Comparison of ENCODE assay signal across 5 fruit fly cellular contexts in the genomic region with DNA sequence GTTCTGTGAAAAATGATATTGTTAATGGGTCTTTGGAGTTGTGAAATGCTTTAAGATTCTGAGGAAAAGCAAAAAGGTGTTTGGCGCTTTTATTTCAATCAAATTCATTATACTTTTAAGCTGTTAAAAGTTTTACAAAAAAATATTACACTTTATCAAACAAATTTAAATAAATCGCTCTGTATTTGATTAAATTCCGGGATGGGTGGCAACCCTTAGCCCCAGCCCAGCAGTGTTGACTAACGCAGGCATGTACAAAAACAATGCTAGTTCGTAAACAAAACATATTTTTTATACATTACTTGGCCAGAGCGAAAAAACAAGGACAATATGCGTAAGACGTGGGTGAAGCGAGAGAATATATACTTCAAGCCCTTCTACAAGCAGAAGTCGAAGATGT.
TF ChIP-seq lines count a peak whose summit lies in the region.

A gene (plus strand): TSS at position 228 of the 400 bp plus-strand sequence.

- peak; percentile 12 for TF ChIP-seq CTCF in whole organism, embryonic (GFP tag; optimal IDR thresholded peaks at IDR 0.05; lab: Kevin White, UChicago)

TF ChIP-seq in whole organism, adult, 20 proteins besides CTCF, POLR2A, EP300 and RAD21 (continues in another document):
- no peak for TF ChIP-seq kay (GFP tag; lab: Kevin White, UChicago; ENCODE audit: borderline replicate concordance)
- TF ChIP-seq Mnt (GFP tag; optimal IDR thresholded peaks at IDR 0.05; lab: Kevin White, UChicago) = peak; percentile 76
- TF ChIP-seq CG5204 (GFP tag; optimal IDR thresholded peaks at IDR 0.05; lab: Kevin White, UChicago) = no peak
- peak; percentile 37 for TF ChIP-seq cic (GFP tag; optimal IDR thresholded peaks at IDR 0.05; lab: Kevin White, UChicago)
- peak; percentile 84 for TF ChIP-seq CG12768 (GFP tag; optimal IDR thresholded peaks at IDR 0.05; lab: Kevin White, UChicago)
- TF ChIP-seq CG1620 (GFP tag; optimal IDR thresholded peaks at IDR 0.05; lab: Kevin White, UChicago) = peak; percentile 71
- TF ChIP-seq Hr96 (GFP tag; optimal IDR thresholded peaks at IDR 0.05; lab: Kevin White, UChicago) = peak; percentile 80
- TF ChIP-seq CG33017 (tag; optimal IDR thresholded peaks at IDR 0.05; lab: Kevin White, UChicago) = peak; percentile 73
- peak; percentile 95 for TF ChIP-seq CG14711 (tag; optimal IDR thresholded peaks at IDR 0.05; lab: Kevin White, UChicago)
- peak; percentile 81 for TF ChIP-seq CG7101 (tag; optimal IDR thresholded peaks at IDR 0.05; lab: Kevin White, UChicago)
- no peak for TF ChIP-seq ovo (GFP tag; optimal IDR thresholded peaks at IDR 0.05; lab: Kevin White, UChicago)
- no peak for TF ChIP-seq cnc (optimal IDR thresholded peaks at IDR 0.05; lab: Kevin White, UChicago)
- peak; percentile 80 for TF ChIP-seq bab1 (GFP tag; optimal IDR thresholded peaks at IDR 0.05; lab: Kevin White, UChicago)
- TF ChIP-seq tj (GFP tag; optimal IDR thresholded peaks at IDR 0.05; lab: Kevin White, UChicago) = peak; percentile 49
- peak; percentile 80 for TF ChIP-seq CG11617 (GFP tag; optimal IDR thresholded peaks at IDR 0.05; lab: Kevin White, UChicago)
- TF ChIP-seq CG7045 (GFP tag; optimal IDR thresholded peaks at IDR 0.05; lab: Kevin White, UChicago) = peak; percentile 66
- peak; percentile 61 for TF ChIP-seq pad (GFP tag; optimal IDR thresholded peaks at IDR 0.05; lab: Kevin White, UChicago)

TF ChIP-seq in whole organism, embryonic, 481 proteins besides CTCF, POLR2A, EP300 and RAD21 (continues in another document):
- TF ChIP-seq bcd (GFP tag; optimal IDR thresholded peaks at IDR 0.05; lab: Kevin White, UChicago) (peak; percentile 36), gsb (GFP tag; IDR thresholded peaks at IDR 0.05; lab: Robert Waterston, UW) (no peak), Dip2 (GFP tag; IDR thresholded peaks at IDR 0.05; lab: Robert Waterston, UW) (no peak), chif (GFP tag; optimal IDR thresholded peaks at IDR 0.05; lab: Kevin White, UChicago) (peak; percentile 49 to 61), Lhr (GFP tag; optimal IDR thresholded peaks at IDR 0.05; lab: Kevin White, UChicago) (peak; percentile 19), CG7786 (GFP tag; optimal IDR thresholded peaks at IDR 0.05; lab: Kevin White, UChicago) (peak; percentile 53), CG1602 (GFP tag; optimal IDR thresholded peaks at IDR 0.05; lab: Kevin White, UChicago) (peak; percentile 30), Elba2 (GFP tag; optimal IDR thresholded peaks at IDR 0.05; lab: Kevin White, UChicago) (no peak), CG11723 (GFP tag; optimal IDR thresholded peaks at IDR 0.05; lab: Kevin White, UChicago) (no peak), klu (GFP tag; IDR thresholded peaks at IDR 0.05; lab: Robert Waterston, UW) (no peak), kah (GFP tag; optimal IDR thresholded peaks at IDR 0.05; lab: Kevin White, UChicago) (peak; percentile 56), CG15601 (tag; optimal IDR thresholded peaks at IDR 0.05; lab: Kevin White, UChicago) (peak; percentile 45), CG15479 (GFP tag; optimal IDR thresholded peaks at IDR 0.05; lab: Kevin White, UChicago) (no peak), HLH4C (GFP tag; IDR thresholded peaks at IDR 0.05; lab: Robert Waterston, UW; ENCODE audit: partially characterized antibody) (no peak), dpn (GFP tag; optimal IDR thresholded peaks at IDR 0.05; lab: Kevin White, UChicago) (peak; percentile 65 to 66), CG12391 (tag; optimal IDR thresholded peaks at IDR 0.05; lab: Kevin White, UChicago) (peak; percentile 77), Eip74EF (GFP tag; optimal IDR thresholded peaks at IDR 0.05; lab: Kevin White, UChicago) (peak in 1 of 2 experiments; percentile 27), run (tag; optimal IDR thresholded peaks at IDR 0.05; lab: Kevin White, UChicago) (no peak)

TF ChIP-seq in whole organism, prepupa, 60 proteins besides CTCF, POLR2A, EP300 and RAD21 (continues in another document):
- peak; percentile 67 for TF ChIP-seq OdsH (GFP tag; optimal IDR thresholded peaks at IDR 0.05; lab: Kevin White, UChicago)
- TF ChIP-seq CG6163 (GFP tag; IDR thresholded peaks at IDR 0.05; lab: Robert Waterston, UW) = peak; percentile 54; the same call in 2 of the 3 replicates
- peak; percentile 23 for TF ChIP-seq net (GFP tag; optimal IDR thresholded peaks at IDR 0.05; lab: Kevin White, UChicago)
- TF ChIP-seq svp (GFP tag; lab: Kevin White, UChicago) = peak; percentile 82
- peak; percentile 59 for TF ChIP-seq CG15336 (GFP tag; IDR thresholded peaks at IDR 0.05; lab: Robert Waterston, UW)
- TF ChIP-seq Sox102F (GFP tag; optimal IDR thresholded peaks at IDR 0.05; lab: Kevin White, UChicago) = no peak
- TF ChIP-seq spab (GFP tag; optimal IDR thresholded peaks at IDR 0.05; lab: Kevin White, UChicago) = no peak
- TF ChIP-seq CG8119 (GFP tag; IDR thresholded peaks at IDR 0.05; lab: Robert Waterston, UW) = peak; percentile 33; the same call in 1 of the 3 replicates
- peak; percentile 80 for TF ChIP-seq lz (GFP tag; optimal IDR thresholded peaks at IDR 0.05; lab: Kevin White, UChicago)
- TF ChIP-seq CG32006 (GFP tag; optimal IDR thresholded peaks at IDR 0.05; lab: Kevin White, UChicago) = peak; percentile 43
- TF ChIP-seq dac (GFP tag; optimal IDR thresholded peaks at IDR 0.05; lab: Kevin White, UChicago) = no peak
- no peak for TF ChIP-seq Gug (GFP tag; IDR thresholded peaks at IDR 0.05; lab: Robert Waterston, UW)
- peak; percentile 54 for TF ChIP-seq Ets21C (GFP tag; optimal IDR thresholded peaks at IDR 0.05; lab: Kevin White, UChicago)
- TF ChIP-seq Ets96B (tag; optimal IDR thresholded peaks at IDR 0.05; lab: Kevin White, UChicago) = peak; percentile 51
- peak; percentile 79 for TF ChIP-seq esn (GFP tag; optimal IDR thresholded peaks at IDR 0.05; lab: Kevin White, UChicago)
- no peak for TF ChIP-seq CG1621 (tag; optimal IDR thresholded peaks at IDR 0.05; lab: Kevin White, UChicago)
- peak; percentile 79 for TF ChIP-seq Sox14 (GFP tag; optimal IDR thresholded peaks at IDR 0.05; lab: Kevin White, UChicago)
- no peak for TF ChIP-seq CG4318 (GFP tag; optimal IDR thresholded peaks at IDR 0.05; lab: Kevin White, UChicago)

TF ChIP-seq in whole organism, pupa, 21 proteins besides CTCF, POLR2A, EP300 and RAD21 (continues in another document):
- TF ChIP-seq CG8301 (tag; optimal IDR thresholded peaks at IDR 0.05; lab: Kevin White, UChicago) (peak; percentile 28), CG14655 (GFP tag; optimal IDR thresholded peaks at IDR 0.05; lab: Kevin White, UChicago) (no peak), CG13204 (GFP tag; optimal IDR thresholded peaks at IDR 0.05; lab: Kevin White, UChicago) (no peak), fd96Ca (GFP tag; IDR thresholded peaks at IDR 0.05; lab: Robert Waterston, UW) (peak; percentile 40; the same call in 1 of the 3 replicates), CG32121 (GFP tag; IDR thresholded peaks at IDR 0.05; lab: Robert Waterston, UW) (peak; percentile 66; the same call in 1 of the 2 replicates), CG34367 (tag; optimal IDR thresholded peaks at IDR 0.05; lab: Kevin White, UChicago) (peak; percentile 17), CG15710 (tag; optimal IDR thresholded peaks at IDR 0.05; lab: Kevin White, UChicago) (peak; percentile 62), CG12605 (GFP tag; IDR thresholded peaks at IDR 0.05; lab: Robert Waterston, UW) (no peak), CG9948 (tag; optimal IDR thresholded peaks at IDR 0.05; lab: Kevin White, UChicago) (peak; percentile 7), gl (tag; optimal IDR thresholded peaks at IDR 0.05; lab: Kevin White, UChicago) (peak; percentile 2), EcR (GFP tag; optimal IDR thresholded peaks at IDR 0.05; lab: Kevin White, UChicago) (no peak), CG17806 (tag; optimal IDR thresholded peaks at IDR 0.05; lab: Kevin White, UChicago) (peak; percentile 54), D1 (tag; optimal IDR thresholded peaks at IDR 0.05; lab: Kevin White, UChicago) (no peak), Ets98B (GFP tag; IDR thresholded peaks at IDR 0.05; lab: Robert Waterston, UW) (peak; percentile 58; the same call in 1 of the 2 replicates), Snoo (tag; optimal IDR thresholded peaks at IDR 0.05; lab: Kevin White, UChicago) (peak; percentile 63), CG10348 (GFP tag; IDR thresholded peaks at IDR 0.05; lab: Robert Waterston, UW) (no peak), CG8159 (tag; optimal IDR thresholded peaks at IDR 0.05; lab: Kevin White, UChicago) (peak; percentile 52), Pif1A (GFP tag; optimal IDR thresholded peaks at IDR 0.05; lab: Kevin White, UChicago) (no peak), CG4496 (GFP tag; IDR thresholded peaks at IDR 0.05; lab: Robert Waterston, UW) (peak; percentile 68), rn (GFP tag; IDR thresholded peaks at IDR 0.05; lab: Robert Waterston, UW) (no peak)

TF ChIP-seq in whole organism, wandering third instar larva, 38 proteins besides CTCF, POLR2A, EP300 and RAD21 (continues in another document):
- TF ChIP-seq Myc (optimal IDR thresholded peaks at IDR 0.05; lab: Kevin White, UChicago) (no peak), jim (GFP tag; optimal IDR thresholded peaks at IDR 0.05; lab: Kevin White, UChicago) (no peak), CG9705 (GFP tag; optimal IDR thresholded peaks at IDR 0.05; lab: Kevin White, UChicago) (peak; percentile 71), sv (GFP tag; optimal IDR thresholded peaks at IDR 0.05; lab: Kevin White, UChicago) (peak; percentile 43), Vsx2 (GFP tag; optimal IDR thresholded peaks at IDR 0.05; lab: Kevin White, UChicago; ENCODE audit: partially characterized antibody) (no peak), Hr78 (GFP tag; optimal IDR thresholded peaks at IDR 0.05; lab: Kevin White, UChicago) (no peak), HLH106 (tag; optimal IDR thresholded peaks at IDR 0.05; lab: Kevin White, UChicago) (peak; percentile 69), Mio (GFP tag; optimal IDR thresholded peaks at IDR 0.05; lab: Kevin White, UChicago) (peak; percentile 15), Dfd (GFP tag; optimal IDR thresholded peaks at IDR 0.05; lab: Kevin White, UChicago) (no peak), fru (GFP tag; optimal IDR thresholded peaks at IDR 0.05; lab: Kevin White, UChicago) (peak; percentile 68), foxo (GFP tag; optimal IDR thresholded peaks at IDR 0.05; lab: Kevin White, UChicago) (peak in 1 of 2 experiments; percentile 80), sage (GFP tag; optimal IDR thresholded peaks at IDR 0.05; lab: Kevin White, UChicago) (no peak), Abd-B (GFP tag; optimal IDR thresholded peaks at IDR 0.05; lab: Kevin White, UChicago) (no peak), Jra (GFP tag; optimal IDR thresholded peaks at IDR 0.05; lab: Kevin White, UChicago) (peak; percentile 82), pan (optimal IDR thresholded peaks at IDR 0.05; lab: Kevin White, UChicago) (no peak), dmrt93B (GFP tag; optimal IDR thresholded peaks at IDR 0.05; lab: Kevin White, UChicago) (no peak), lola (GFP tag; optimal IDR thresholded peaks at IDR 0.05; lab: Kevin White, UChicago) (no peak), dl (GFP tag; optimal IDR thresholded peaks at IDR 0.05; lab: Kevin White, UChicago; ENCODE audit: insufficient read depth in 1 of 2, partially characterized antibody in 2 of 2) (no peak), Sp1 (GFP tag; optimal IDR thresholded peaks at IDR 0.05; lab: Kevin White, UChicago) (peak; percentile 74), CG32264 (GFP tag; optimal IDR thresholded peaks at IDR 0.05; lab: Kevin White, UChicago) (peak; percentile 47), GATAd (GFP tag; optimal IDR thresholded peaks at IDR 0.05; lab: Kevin White, UChicago) (no peak), tai (GFP tag; optimal IDR thresholded peaks at IDR 0.05; lab: Kevin White, UChicago) (no peak)
